Worm (Caenorhabditis elegans): ENCODE data around the gene F56D2.2.

- no peak for TF ChIP-seq pha-4 (tag; optimal IDR thresholded peaks at IDR 0.05)
- TF ChIP-seq lin-13 (tag; optimal IDR thresholded peaks at IDR 0.05), result no peak
- no peak for TF ChIP-seq mls-2 (tag; optimal IDR thresholded peaks at IDR 0.05)
- no peak for TF ChIP-seq nhr-12 (tag; optimal IDR thresholded peaks at IDR 0.05)
- TF ChIP-seq zip-8 (tag; optimal IDR thresholded peaks at IDR 0.05), result no peak
- TF ChIP-seq snpc-4 (tag; optimal IDR thresholded peaks at IDR 0.05), result no peak
- no peak for TF ChIP-seq elt-3 (tag; optimal IDR thresholded peaks at IDR 0.05)
Measured at ce11 chrIII:5566496-5566895, 20.6 kb upstream of the F56D2.2 start.
